Fruit fly (Drosophila melanogaster) whole organism, wandering third instar larva: Measurements from ENCODE around the gene Set.

Experiments
- CG9705 ChIP-seq: fragments of 200-800 bp; sonication (Bioruptor generic); optimal IDR thresholded peaks from 2 replicates; lab custom pipeline; 2018; ENCODE audit warnings: missing biosample characterization, mild to moderate bottlenecking, missing genetic modification characterization
- Dfd ChIP-seq: fragments of >200 bp; optimal IDR thresholded peaks from 2 replicates; lab custom pipeline; 2017; ENCODE audit warnings: missing biosample characterization, missing genetic modification characterization
- HLH106 ChIP-seq: fragments of 200-800 bp; optimal IDR thresholded peaks from 3 replicates; lab custom pipeline; 2019; ENCODE audit warnings: missing biosample characterization, mild to moderate bottlenecking, missing genetic modification characterization, moderate library complexity
- Hr78 ChIP-seq: fragments of >200 bp; optimal IDR thresholded peaks from 2 replicates; lab custom pipeline; 2017; ENCODE audit warnings: missing biosample characterization, missing genetic modification characterization
- Myc ChIP-seq: fragments of >200 bp; optimal IDR thresholded peaks from 2 replicates; lab custom pipeline; 2017
- OdsH ChIP-seq: fragments of 200-800 bp; sonication (Bioruptor generic); optimal IDR thresholded peaks from 2 replicates; lab custom pipeline; 2016; ENCODE audit warnings: missing biosample characterization, mild to moderate bottlenecking, missing genetic modification characterization
- Sp1 ChIP-seq: fragments of 200-800 bp; sonication (Bioruptor generic); optimal IDR thresholded peaks from 3 replicates; lab custom pipeline; 2019; ENCODE audit warnings: missing biosample characterization, mild to moderate bottlenecking, missing genetic modification characterization, moderate library complexity
- brk ChIP-seq: fragments of 200-800 bp; sonication (Bioruptor generic); optimal IDR thresholded peaks from 2 replicates; lab custom pipeline; 2016; ENCODE audit warnings: missing biosample characterization, mild to moderate bottlenecking, missing genetic modification characterization
- fru ChIP-seq: fragments of 200-800 bp; sonication (Bioruptor generic); optimal IDR thresholded peaks from 3 replicates; lab custom pipeline; 2016; ENCODE audit warnings: missing biosample characterization, mild to moderate bottlenecking, missing genetic modification characterization
- h ChIP-seq: fragments of 200-800 bp; sonication (Bioruptor generic); optimal IDR thresholded peaks from 3 replicates; lab custom pipeline; 2016; ENCODE audit warnings: missing biosample characterization, mild to moderate bottlenecking, missing genetic modification characterization
- pan ChIP-seq: fragments of >200 bp; optimal IDR thresholded peaks from 2 replicates; lab custom pipeline; 2017
- psq ChIP-seq: fragments of 200-800 bp; sonication (Bioruptor generic); optimal IDR thresholded peaks from 3 replicates; lab custom pipeline; 2017; ENCODE audit warnings: missing biosample characterization, mild to moderate bottlenecking, missing genetic modification characterization, moderate library complexity
- sage ChIP-seq: fragments of 200-800 bp; sonication (Bioruptor generic); optimal IDR thresholded peaks from 2 replicates; lab custom pipeline; 2016; ENCODE audit warnings: missing biosample characterization, mild to moderate bottlenecking, missing genetic modification characterization
- usp ChIP-seq: fragments of >200 bp; optimal IDR thresholded peaks from 2 replicates; lab custom pipeline; 2017; ENCODE audit warnings: missing biosample characterization, missing genetic modification characterization

DNA sequence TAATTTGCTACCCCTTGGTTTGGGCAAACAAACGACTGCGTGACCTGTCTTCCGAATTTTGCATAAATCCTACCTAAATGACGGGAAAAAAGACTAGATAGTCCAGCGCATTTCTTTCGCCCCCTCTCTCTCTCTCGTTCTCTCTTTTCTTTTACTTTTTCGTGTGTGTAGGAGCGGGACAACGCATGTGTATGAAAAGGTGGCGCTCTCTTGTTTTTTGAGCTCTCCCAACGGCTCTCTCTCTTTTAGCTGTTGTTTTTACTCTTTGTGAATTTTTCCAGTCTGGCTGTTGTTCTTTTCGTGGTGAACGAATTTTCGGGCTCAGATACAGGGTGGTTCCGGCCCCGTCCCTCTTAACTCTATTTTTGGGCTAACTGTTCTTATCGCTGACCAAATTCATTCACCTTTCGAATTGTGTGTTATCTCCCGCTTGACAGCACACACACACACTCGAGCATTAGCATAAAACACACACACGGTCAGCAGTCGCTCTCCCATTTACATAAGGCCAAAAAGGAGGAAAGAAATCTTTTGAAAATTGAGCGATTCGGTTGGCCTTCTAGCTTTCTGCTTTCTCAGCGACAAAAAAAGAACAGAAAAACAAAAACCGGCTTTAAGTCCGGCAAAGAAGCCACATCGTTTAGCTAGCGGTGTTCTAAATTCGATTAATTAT is 28.3 kb downstream of the Set start:
- TF ChIP-seq HLH106 (tag; lab: Kevin White, UChicago) (no peak), h (GFP tag; lab: Kevin White, UChicago) (peak; percentile 24), Myc (lab: Kevin White, UChicago) (no peak), Dfd (GFP tag; lab: Kevin White, UChicago) (no peak), Sp1 (GFP tag; lab: Kevin White, UChicago) (peak; percentile 34), sage (no peak), OdsH (peak; percentile 32), brk (GFP tag; lab: Kevin White, UChicago) (no peak), fru (GFP tag; lab: Kevin White, UChicago) (no peak), usp (GFP tag; lab: Kevin White, UChicago) (no peak), psq (GFP tag; lab: Kevin White, UChicago) (peak; percentile 64), Hr78 (GFP tag; lab: Kevin White, UChicago) (no peak), CG9705 (GFP tag; lab: Kevin White, UChicago) (no peak), pan (lab: Kevin White, UChicago) (no peak)
